Worm (Caenorhabditis elegans): ENCODE data around the gene ant-1.3.

- TF ChIP-seq zag-1 (tag; optimal IDR thresholded peaks at IDR 0.05) (no peak), snpc-4 (tag; optimal IDR thresholded peaks at IDR 0.05) (no peak), hlh-17 (GFP tag; optimal IDR thresholded peaks at IDR 0.05; ENCODE audit: borderline replicate concordance) (no peak), skn-1 (tag; optimal IDR thresholded peaks at IDR 0.05) (no peak), nhr-76 (tag; optimal IDR thresholded peaks at IDR 0.05) (no peak), mep-1 (tag; optimal IDR thresholded peaks at IDR 0.05) (no peak), ama-1 (optimal IDR thresholded peaks at IDR 0.05) (no peak), blmp-1 (tag; optimal IDR thresholded peaks at IDR 0.05) (no peak), fos-1 (tag; optimal IDR thresholded peaks at IDR 0.05) (no peak), unc-62 (GFP tag; optimal IDR thresholded peaks at IDR 0.05) (no peak), lin-39 (tag; optimal IDR thresholded peaks at IDR 0.05) (no peak)
Observed at ce11 chrIV:9742883-9743282, 33.8 kb upstream of the ant-1.3 start, which contains the start of gene C28D4.7.
